Worm (Caenorhabditis elegans) whole organism, L3 larva: ENCODE results near the gene sri-33.

Source experiments
- R02D3.7 ChIP-seq: fragments of 150-350 bp; optimal IDR thresholded peaks from 2 replicates; lab custom pipeline; 2014; ENCODE audit warnings: missing biosample characterization, missing genetic modification characterization
- aly-2 ChIP-seq: fragments of 150-350 bp; optimal IDR thresholded peaks from 2 replicates; lab custom pipeline; 2014; ENCODE audit warnings: missing biosample characterization, missing genetic modification characterization
- ceh-82 ChIP-seq: fragments of 150-350 bp; optimal IDR thresholded peaks from 2 replicates; lab custom pipeline; 2014; ENCODE audit warnings: missing biosample characterization, missing genetic modification characterization
- hmg-11 ChIP-seq: sonication (generic microtip); optimal IDR thresholded peaks from 2 replicates; lab custom pipeline; 2016; ENCODE audit warnings: missing genetic modification characterization, missing compliant biosample characterization
- lin-15B ChIP-seq: fragments of 150-350 bp; optimal IDR thresholded peaks from 2 replicates; lab custom pipeline; 2014; ENCODE audit warnings: missing biosample characterization, missing genetic modification characterization
- mdl-1 ChIP-seq: fragments of 150-350 bp; optimal IDR thresholded peaks from 2 replicates; lab custom pipeline; 2014; ENCODE audit warnings: missing biosample characterization, missing genetic modification characterization
- nhr-12 ChIP-seq: fragments of 150-350 bp; optimal IDR thresholded peaks from 2 replicates; lab custom pipeline; 2014; ENCODE audit warnings: missing biosample characterization, missing genetic modification characterization
- nhr-77 ChIP-seq: fragments of 150-350 bp; optimal IDR thresholded peaks from 2 replicates; lab custom pipeline; 2014; ENCODE audit warnings: missing biosample characterization, missing genetic modification characterization
- pha-4 ChIP-seq: fragments of 150-350 bp; optimal IDR thresholded peaks from 2 replicates; lab custom pipeline; 2014; ENCODE audit warnings: missing biosample characterization, missing genetic modification reagents, missing genetic modification characterization
- pqm-1 ChIP-seq: fragments of 150-350 bp; optimal IDR thresholded peaks from 2 replicates; lab custom pipeline; 2017; ENCODE audit warnings: missing biosample characterization, missing genetic modification characterization, inconsistent platforms
- unc-62 ChIP-seq: fragments of 150-350 bp; sonication (generic microtip); optimal IDR thresholded peaks from 4 replicates; lab custom pipeline; 2014; ENCODE audit warnings: missing biosample characterization, missing genetic modification reagents, missing genetic modification characterization
- ztf-11 ChIP-seq: fragments of 150-350 bp; optimal IDR thresholded peaks from 2 replicates; lab custom pipeline; 2014; ENCODE audit warnings: missing biosample characterization, missing genetic modification characterization

- TF ChIP-seq ztf-11 (tag; lab: Kevin White, UChicago): no peak
- no peak for TF ChIP-seq ceh-82
- no peak for TF ChIP-seq aly-2 (tag; lab: Kevin White, UChicago)
- no peak for TF ChIP-seq R02D3.7 (tag; lab: Kevin White, UChicago)
- TF ChIP-seq nhr-77 (tag; lab: Kevin White, UChicago): no peak
- TF ChIP-seq hmg-11 (tag; lab: Kevin White, UChicago): no peak
- no peak for TF ChIP-seq mdl-1 (tag; lab: Kevin White, UChicago)
- no peak for TF ChIP-seq unc-62 (GFP tag; lab: Kevin White, UChicago)
- TF ChIP-seq pqm-1: no peak
- no peak for TF ChIP-seq pha-4 (tag; lab: Kevin White, UChicago)
- no peak for TF ChIP-seq nhr-12 (tag; lab: Kevin White, UChicago)
- TF ChIP-seq lin-15B (tag; lab: Kevin White, UChicago): no peak
Measured at ce11 chrII:3137804-3138203, 18.8 kb downstream of the sri-33 start, which contains the start of gene sri-54.
